Fruit fly (Drosophila melanogaster) whole organism, embryonic: ENCODE measurements around the gene Syx5.

Source experiments
- CG12659 ChIP-seq: fragments of 200-800 bp; sonication (Bioruptor generic); optimal IDR thresholded peaks from 3 replicates; lab custom pipeline; 2017; ENCODE audit warnings: mild to moderate bottlenecking, missing biosample characterization, missing genetic modification reagents, missing genetic modification characterization
- CG15601 ChIP-seq: fragments of 200-800 bp; sonication (Bioruptor generic); optimal IDR thresholded peaks from 3 replicates; lab custom pipeline; 2019; ENCODE audit warnings: missing biosample characterization, mild to moderate bottlenecking, missing genetic modification characterization, moderate library complexity
- CG2678 ChIP-seq: fragments of 200-800 bp; sonication (Bioruptor generic); optimal IDR thresholded peaks from 3 replicates; lab custom pipeline; 2019; ENCODE audit warnings: missing biosample characterization, mild to moderate bottlenecking, missing genetic modification characterization, moderate library complexity
- CG8388 ChIP-seq: fragments of 200-800 bp; sonication (Bioruptor generic); optimal IDR thresholded peaks from 2 replicates; lab custom pipeline; 2019; ENCODE audit warnings: missing biosample characterization, mild to moderate bottlenecking, missing genetic modification characterization, moderate library complexity
- E2f1 ChIP-seq: fragments of 200-800 bp; sonication (Bioruptor generic); IDR thresholded peaks from 2 replicates; pipeline ENCODE4 v1.3.6; 2022; ENCODE audit warnings: missing biosample characterization, missing genetic modification characterization
- Nf-YC ChIP-seq: fragments of 200-800 bp; optimal IDR thresholded peaks from 3 replicates; lab custom pipeline; 2019; ENCODE audit warnings: missing biosample characterization, mild to moderate bottlenecking, missing genetic modification characterization, moderate library complexity
- ham ChIP-seq: fragments of 200-800 bp; sonication (Bioruptor generic); IDR thresholded peaks from 2 replicates; pipeline ENCODE4 v1.3.6; 2022; ENCODE audit warnings: missing biosample characterization, missing genetic modification characterization
- her ChIP-seq: fragments of 200-800 bp; sonication (Bioruptor generic); optimal IDR thresholded peaks from 2 replicates; lab custom pipeline; 2016; ENCODE audit warnings: missing biosample characterization, missing genetic modification characterization
- sob ChIP-seq: fragments of 200-800 bp; sonication (Bioruptor generic); IDR thresholded peaks from 2 replicates; pipeline ENCODE4 v1.3.6; 2022; ENCODE audit warnings: missing biosample characterization, missing genetic modification characterization

dm6 chr2L:16299466-16300311 lies 7.5 kb upstream of the Syx5 start, which contains the start of the genes heix and CG17328:
- TF ChIP-seq E2f1 (peak; percentile 70), Nf-YC (tag; lab: Kevin White, UChicago) (no peak), CG8388 (GFP tag; lab: Kevin White, UChicago) (peak; percentile 43), sob (GFP tag; lab: Robert Waterston, UW) (peak; percentile 68), CG15601 (tag; lab: Kevin White, UChicago) (peak; percentile 57), CG2678 (tag; lab: Kevin White, UChicago) (no peak), CG12659 (GFP tag; lab: Kevin White, UChicago) (peak; percentile 80), ham (GFP tag; lab: Robert Waterston, UW) (no peak; the same call in 1 of the 2 replicates), her (no peak)
